Fruit fly (Drosophila melanogaster): ENCODE measurements around the gene CG17191.

Gene CG17191

DNA sequence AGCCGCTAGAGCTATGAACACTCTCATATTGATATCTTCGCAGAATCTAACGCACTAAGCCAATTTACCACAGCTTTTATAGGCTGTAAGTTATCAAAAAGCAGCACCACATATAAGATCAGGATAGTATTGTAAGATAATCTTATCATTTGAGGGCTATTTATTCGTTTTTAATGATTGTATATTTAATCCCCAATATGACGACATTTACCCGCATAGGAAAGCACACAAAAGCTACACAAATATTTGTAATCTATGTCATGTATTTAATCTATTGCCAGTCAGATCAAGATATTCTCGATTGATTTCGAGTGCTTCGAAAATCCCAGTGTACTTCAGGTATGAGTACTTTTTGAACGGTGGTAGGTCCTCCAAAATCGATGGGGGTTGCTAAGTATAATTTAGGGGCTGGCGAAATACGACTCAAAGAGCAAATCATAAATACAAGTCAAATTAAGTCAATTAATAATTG is at the start of gene CG17191:
CG17191 (minus strand) TSS at position 51 of the 472 bp plus-strand sequence.
- TF ChIP-seq CG10348 (GFP tag; IDR thresholded peaks at IDR 0.05) (no peak), Snoo (tag; optimal IDR thresholded peaks at IDR 0.05) (no peak), CG32121 (GFP tag; IDR thresholded peaks at IDR 0.05) (no peak), CG4496 (GFP tag; IDR thresholded peaks at IDR 0.05) (no peak), CG13204 (GFP tag; optimal IDR thresholded peaks at IDR 0.05) (no peak), Pif1A (GFP tag; optimal IDR thresholded peaks at IDR 0.05) (no peak), rn (GFP tag; IDR thresholded peaks at IDR 0.05) (no peak), CG8301 (tag; optimal IDR thresholded peaks at IDR 0.05) (no peak), Ets98B (GFP tag; IDR thresholded peaks at IDR 0.05) (no peak), CG14655 (GFP tag; optimal IDR thresholded peaks at IDR 0.05) (no peak), CG8159 (tag; optimal IDR thresholded peaks at IDR 0.05) (no peak), fd96Ca (GFP tag; IDR thresholded peaks at IDR 0.05) (no peak), EcR (GFP tag; optimal IDR thresholded peaks at IDR 0.05) (no peak), CG9948 (tag; optimal IDR thresholded peaks at IDR 0.05) (no peak), gl (tag; optimal IDR thresholded peaks at IDR 0.05) (no peak), CG15710 (tag; optimal IDR thresholded peaks at IDR 0.05) (no peak), CG17806 (tag; optimal IDR thresholded peaks at IDR 0.05) (no peak)

DNA sequence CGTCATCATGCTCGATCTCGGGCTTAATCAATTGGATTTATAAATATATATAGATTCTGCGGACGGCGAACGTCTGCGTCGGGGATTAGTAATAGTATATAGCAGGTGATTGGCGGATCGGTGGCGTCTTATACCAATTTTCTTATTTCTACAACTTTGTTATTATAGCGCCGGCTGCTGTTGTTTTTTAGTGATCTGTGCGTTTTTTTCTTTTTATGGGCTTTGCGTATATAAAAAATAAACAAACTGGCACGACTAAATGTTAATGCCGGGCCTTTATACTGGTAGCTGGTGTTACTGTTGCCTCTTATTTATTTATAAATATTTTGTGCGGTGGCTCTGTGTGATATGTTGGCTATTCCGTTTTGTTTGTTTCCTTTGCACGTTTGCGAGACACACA is 49.6 kb upstream of the CG17191 start:
- no peak for TF ChIP-seq Pif1B (GFP tag; optimal IDR thresholded peaks at IDR 0.05)
- no peak for TF ChIP-seq CG32121 (GFP tag; IDR thresholded peaks at IDR 0.05)
- TF ChIP-seq CG9948 (tag; optimal IDR thresholded peaks at IDR 0.05), result no peak
- TF ChIP-seq CG34367 (tag; optimal IDR thresholded peaks at IDR 0.05), result peak; percentile 57
- TF ChIP-seq CG15710 (tag; optimal IDR thresholded peaks at IDR 0.05), result no peak
- peak; percentile 66 for TF ChIP-seq gl (tag; optimal IDR thresholded peaks at IDR 0.05)
- no peak for TF ChIP-seq rn (GFP tag; IDR thresholded peaks at IDR 0.05)
- 0 out of 3 replicates have a peak, but pooled peaks have one; percentile 33 for TF ChIP-seq CG4496 (GFP tag; IDR thresholded peaks at IDR 0.05)
- no peak for TF ChIP-seq D1 (tag; optimal IDR thresholded peaks at IDR 0.05)
- TF ChIP-seq CG14655 (GFP tag; optimal IDR thresholded peaks at IDR 0.05), result no peak
- TF ChIP-seq Snoo (tag; optimal IDR thresholded peaks at IDR 0.05), result no peak
- TF ChIP-seq Pif1A (GFP tag; optimal IDR thresholded peaks at IDR 0.05), result peak; percentile 44
- TF ChIP-seq CG8159 (tag; optimal IDR thresholded peaks at IDR 0.05), result peak; percentile 34
- TF ChIP-seq Ets98B (GFP tag; IDR thresholded peaks at IDR 0.05), result peak; percentile 26; the same call in 1 of the 2 replicates
- no peak for TF ChIP-seq CG17806 (tag; optimal IDR thresholded peaks at IDR 0.05)
- TF ChIP-seq CG13204 (GFP tag; optimal IDR thresholded peaks at IDR 0.05), result no peak
- TF ChIP-seq CG8301 (tag; optimal IDR thresholded peaks at IDR 0.05), result no peak
- TF ChIP-seq EcR (GFP tag; optimal IDR thresholded peaks at IDR 0.05), result no peak
- peak; percentile 33; the same call in 1 of the 3 replicates for TF ChIP-seq fd96Ca (GFP tag; IDR thresholded peaks at IDR 0.05)
- no peak for TF ChIP-seq CG10348 (GFP tag; IDR thresholded peaks at IDR 0.05)
- TF ChIP-seq CG12605 (GFP tag; IDR thresholded peaks at IDR 0.05), result peak; percentile 36; the same call in 1 of the 2 replicates

- TF ChIP-seq gl (tag; optimal IDR thresholded peaks at IDR 0.05) (no peak), CG4496 (GFP tag; IDR thresholded peaks at IDR 0.05) (no peak), Snoo (tag; optimal IDR thresholded peaks at IDR 0.05) (no peak), CG10348 (GFP tag; IDR thresholded peaks at IDR 0.05) (no peak), CG15710 (tag; optimal IDR thresholded peaks at IDR 0.05) (no peak), CG8159 (tag; optimal IDR thresholded peaks at IDR 0.05) (no peak)
Measured at dm6 chr3R:27067362-27067761, 47.8 kb upstream of the CG17191 start.

DNA sequence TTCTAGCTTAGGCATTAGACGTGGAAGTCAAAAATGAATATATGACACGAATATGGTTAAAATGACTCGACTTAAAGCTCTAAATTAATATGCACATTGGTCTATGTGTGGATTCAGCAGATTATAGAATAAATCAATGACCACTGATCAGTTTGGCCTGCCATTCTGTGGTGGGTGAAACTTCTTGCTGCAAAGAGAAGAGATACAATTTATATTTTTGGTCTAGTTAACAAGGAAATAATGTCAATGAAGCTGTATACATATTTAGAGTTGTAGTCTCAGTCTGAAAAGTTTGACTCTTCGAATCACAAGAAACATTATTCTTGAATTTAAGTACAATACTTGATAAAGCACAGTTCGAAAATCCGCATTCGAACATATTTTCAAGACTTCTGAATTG is 45.6 kb upstream of the CG17191 start, which contains the start of gene CG43935:
CG43935 (plus strand) TSS at position 301 of the 400 bp plus-strand sequence.
- no peak for TF ChIP-seq Pif1B (GFP tag; optimal IDR thresholded peaks at IDR 0.05)

- TF ChIP-seq rn (GFP tag; IDR thresholded peaks at IDR 0.05), result no peak
Measured at dm6 chr3R:27064099-27064498, 44.5 kb upstream of the CG17191 start, which contains the start of gene Nep5. Gene Nep5 (minus strand): TSS chr3R:27064199.

dm6 chr3R:27061916-27062315 is 42.4 kb upstream of the CG17191 start, which contains the start of gene CG34292:
Gene CG34292 (plus strand): TSS chr3R:27062216.
- TF ChIP-seq D1 (tag; optimal IDR thresholded peaks at IDR 0.05), result no peak
- TF ChIP-seq CG14655 (GFP tag; optimal IDR thresholded peaks at IDR 0.05), result no peak
- no peak for TF ChIP-seq Ets98B (GFP tag; IDR thresholded peaks at IDR 0.05)

DNA sequence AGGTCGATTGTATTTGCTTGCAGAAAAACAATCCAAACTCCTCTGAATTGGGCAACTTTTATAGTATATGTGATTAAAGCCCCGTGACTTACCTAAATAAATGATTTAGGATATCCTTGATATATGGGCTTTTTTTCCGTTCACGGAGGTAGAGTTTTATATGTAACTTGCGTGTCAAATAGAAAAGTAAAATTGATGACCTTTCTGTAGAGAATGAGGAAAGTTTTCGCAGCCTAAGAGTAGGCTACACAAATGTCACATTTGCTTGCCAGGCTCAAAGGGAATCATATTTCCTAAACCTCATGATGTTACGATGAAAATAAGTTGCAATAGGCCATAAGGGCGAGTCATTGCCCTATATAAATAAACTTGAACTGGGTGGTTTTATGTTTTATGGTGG is 36.6 kb upstream of the CG17191 start:
- TF ChIP-seq fd96Ca (GFP tag; IDR thresholded peaks at IDR 0.05) (no peak), CG34367 (tag; optimal IDR thresholded peaks at IDR 0.05) (no peak)

DNA sequence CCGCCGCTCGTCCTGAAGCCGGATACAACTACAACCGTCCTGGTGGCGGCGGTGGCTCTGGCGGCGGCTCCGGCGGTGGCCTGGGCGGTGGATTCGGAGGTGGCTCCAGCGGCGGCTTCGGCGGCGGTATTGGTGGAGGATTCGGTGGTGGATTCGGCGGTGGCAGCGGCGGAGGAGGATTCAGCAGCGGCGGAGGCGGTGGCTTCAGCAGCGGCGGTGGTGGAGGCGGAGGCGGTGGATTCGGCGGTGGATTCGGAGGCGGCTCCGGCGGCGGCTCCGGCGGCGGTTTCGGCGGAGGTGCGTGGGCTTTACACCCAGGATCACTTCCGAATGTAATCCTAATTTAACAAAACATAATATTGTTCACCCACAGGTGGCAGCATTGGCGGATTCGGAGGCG is 30.0 kb upstream of the CG17191 start:
- no peak for TF ChIP-seq CG4496 (GFP tag; IDR thresholded peaks at IDR 0.05)
- TF ChIP-seq Pif1B (GFP tag; optimal IDR thresholded peaks at IDR 0.05), result no peak
- no peak for TF ChIP-seq Snoo (tag; optimal IDR thresholded peaks at IDR 0.05)
- no peak for TF ChIP-seq fd96Ca (GFP tag; IDR thresholded peaks at IDR 0.05)
- TF ChIP-seq Pif1A (GFP tag; optimal IDR thresholded peaks at IDR 0.05), result no peak
- TF ChIP-seq rn (GFP tag; IDR thresholded peaks at IDR 0.05), result no peak
- no peak for TF ChIP-seq CG32121 (GFP tag; IDR thresholded peaks at IDR 0.05)
- TF ChIP-seq CG8301 (tag; optimal IDR thresholded peaks at IDR 0.05), result no peak
- TF ChIP-seq CG10348 (GFP tag; IDR thresholded peaks at IDR 0.05), result no peak
- TF ChIP-seq CG12605 (GFP tag; IDR thresholded peaks at IDR 0.05), result no peak
- no peak for TF ChIP-seq Ets98B (GFP tag; IDR thresholded peaks at IDR 0.05)
- no peak for TF ChIP-seq CG17806 (tag; optimal IDR thresholded peaks at IDR 0.05)
- TF ChIP-seq CG13204 (GFP tag; optimal IDR thresholded peaks at IDR 0.05), result no peak

Data from whole organism, pupa.